Worm (Caenorhabditis elegans) whole organism, late embryonic: ENCODE measurements around the gene D1025.1.

Experiments used
- C08G9.2 ChIP-seq: sonication (generic microtip); optimal IDR thresholded peaks from 2 replicates; lab custom pipeline; 2016; ENCODE audit warnings: mild to moderate bottlenecking, missing genetic modification characterization, moderate library complexity, missing compliant biosample characterization
- C38D4.7 ChIP-seq: fragments of 200-800 bp; sonication (Bioruptor generic); optimal IDR thresholded peaks from 2 replicates; lab custom pipeline; 2018; ENCODE audit warnings: mild to moderate bottlenecking, missing genetic modification characterization, moderate library complexity, missing compliant biosample characterization
- F13H6.1 ChIP-seq: sonication (generic microtip); optimal IDR thresholded peaks from 2 replicates; lab custom pipeline; 2016; ENCODE audit warnings: missing genetic modification characterization, missing compliant biosample characterization
- K02D7.2 ChIP-seq: sonication (generic microtip); optimal IDR thresholded peaks from 2 replicates; lab custom pipeline; 2017; ENCODE audit warnings: mild to moderate bottlenecking, missing genetic modification characterization, missing compliant biosample characterization
- K09A11.1 ChIP-seq: sonication (generic microtip); optimal IDR thresholded peaks from 2 replicates; lab custom pipeline; 2017; ENCODE audit warnings: antibody characterized with exemption, mild to moderate bottlenecking, missing genetic modification characterization, missing compliant biosample characterization; ENCODE audit not compliant: insufficient read depth
- ahr-1 ChIP-seq: sonication (generic microtip); optimal IDR thresholded peaks from 2 replicates; lab custom pipeline; 2016; ENCODE audit warnings: missing genetic modification characterization, missing compliant biosample characterization
- ama-1 ChIP-seq: fragments of 150-350 bp; optimal IDR thresholded peaks from 2 replicates; lab custom pipeline; 2014
- ceh-14 ChIP-seq: sonication (generic microtip); optimal IDR thresholded peaks from 2 replicates; lab custom pipeline; 2016; ENCODE audit warnings: missing genotype, missing genetic modification characterization, missing compliant biosample characterization
- ceh-18 ChIP-seq: sonication (generic microtip); optimal IDR thresholded peaks from 2 replicates; lab custom pipeline; 2016; ENCODE audit warnings: missing genetic modification characterization, missing compliant biosample characterization
- ceh-2 ChIP-seq: sonication (generic microtip); optimal IDR thresholded peaks from 2 replicates; lab custom pipeline; 2016; ENCODE audit warnings: missing genotype, missing genetic modification characterization, missing compliant biosample characterization
- ceh-22 ChIP-seq: sonication (generic microtip); optimal IDR thresholded peaks from 2 replicates; lab custom pipeline; 2017; ENCODE audit warnings: missing biosample characterization, missing genetic modification characterization
- ceh-30 ChIP-seq: fragments of 150-350 bp; optimal IDR thresholded peaks from 2 replicates; lab custom pipeline; 2014; ENCODE audit warnings: missing biosample characterization, missing genetic modification characterization
- ceh-31 ChIP-seq: sonication (generic microtip); optimal IDR thresholded peaks from 2 replicates; lab custom pipeline; 2016; ENCODE audit warnings: missing genetic modification characterization, missing compliant biosample characterization
- ceh-34 ChIP-seq: sonication (generic microtip); optimal IDR thresholded peaks from 2 replicates; lab custom pipeline; 2016; ENCODE audit warnings: mild to moderate bottlenecking, missing genetic modification characterization, missing compliant biosample characterization
- ceh-45 ChIP-seq: fragments of 200-800 bp; sonication (Bioruptor generic); IDR thresholded peaks from 2 replicates; pipeline ENCODE4 v1.3.6; 2022; ENCODE audit warnings: missing genetic modification reagents, missing genetic modification characterization, missing compliant biosample characterization
- ceh-48 ChIP-seq: sonication (generic microtip); optimal IDR thresholded peaks from 2 replicates; lab custom pipeline; 2016; ENCODE audit warnings: missing genetic modification characterization, inconsistent platforms, missing compliant biosample characterization
- ceh-6 ChIP-seq: fragments of 200-800 bp; sonication (Bioruptor generic); optimal IDR thresholded peaks from 2 replicates; lab custom pipeline; 2018; ENCODE audit warnings: mild to moderate bottlenecking, missing genetic modification characterization, missing compliant biosample characterization
- ceh-9 ChIP-seq: sonication (generic microtip); optimal IDR thresholded peaks from 2 replicates; lab custom pipeline; 2016; ENCODE audit warnings: mild to moderate bottlenecking, missing genetic modification characterization, inconsistent platforms, missing compliant biosample characterization
- che-1 ChIP-seq: sonication (generic microtip); optimal IDR thresholded peaks from 2 replicates; lab custom pipeline; 2016; ENCODE audit warnings: mild to moderate bottlenecking, missing genetic modification characterization, missing compliant biosample characterization
- dmd-4 ChIP-seq: sonication (generic microtip); optimal IDR thresholded peaks from 2 replicates; lab custom pipeline; 2016; ENCODE audit warnings: borderline replicate concordance, missing genetic modification characterization, missing compliant biosample characterization
- elt-2 ChIP-seq: sonication (generic microtip); optimal IDR thresholded peaks from 2 replicates; lab custom pipeline; 2016; ENCODE audit warnings: missing genetic modification reagents, missing genetic modification characterization, missing compliant biosample characterization
- elt-4 ChIP-seq: sonication (generic microtip); optimal IDR thresholded peaks from 2 replicates; lab custom pipeline; 2016; ENCODE audit warnings: missing genetic modification characterization, missing compliant biosample characterization
- ets-4 ChIP-seq: sonication (generic microtip); optimal IDR thresholded peaks from 2 replicates; lab custom pipeline; 2016; ENCODE audit warnings: missing genetic modification characterization, missing compliant biosample characterization
- eyg-1 ChIP-seq: sonication (generic microtip); optimal IDR thresholded peaks from 2 replicates; lab custom pipeline; 2016; ENCODE audit warnings: missing genotype, missing genetic modification characterization, missing compliant biosample characterization
- fax-1 ChIP-seq: sonication (generic microtip); optimal IDR thresholded peaks from 2 replicates; lab custom pipeline; 2016; ENCODE audit warnings: missing genotype, missing genetic modification characterization, missing compliant biosample characterization
- fkh-6 ChIP-seq: sonication (generic microtip); optimal IDR thresholded peaks from 2 replicates; lab custom pipeline; 2016; ENCODE audit warnings: missing genetic modification characterization, missing compliant biosample characterization
- gmeb-2 ChIP-seq: sonication (generic microtip); optimal IDR thresholded peaks from 2 replicates; lab custom pipeline; 2016; ENCODE audit warnings: missing genetic modification characterization, inconsistent platforms, missing compliant biosample characterization
- hlh-15 ChIP-seq: sonication (generic microtip); optimal IDR thresholded peaks from 2 replicates; lab custom pipeline; 2016; ENCODE audit warnings: missing genetic modification characterization, missing compliant biosample characterization
- hlh-30 ChIP-seq: sonication (generic microtip); optimal IDR thresholded peaks from 2 replicates; lab custom pipeline; 2017; ENCODE audit warnings: antibody characterized with exemption, missing genetic modification characterization, missing compliant biosample characterization; ENCODE audit not compliant: insufficient read depth
- hlh-8 ChIP-seq: sonication (generic microtip); optimal IDR thresholded peaks from 2 replicates; lab custom pipeline; 2016; ENCODE audit warnings: missing genotype, missing genetic modification characterization, missing compliant biosample characterization
- lin-11 ChIP-seq: fragments of 200-800 bp; sonication (Bioruptor generic); optimal IDR thresholded peaks from 2 replicates; lab custom pipeline; 2018; ENCODE audit warnings: mild to moderate bottlenecking, missing genetic modification characterization, missing compliant biosample characterization
- madf-2 ChIP-seq: sonication (generic microtip); optimal IDR thresholded peaks from 2 replicates; lab custom pipeline; 2017; ENCODE audit warnings: missing genetic modification characterization, missing compliant biosample characterization
- mec-3 ChIP-seq: sonication (generic microtip); optimal IDR thresholded peaks from 2 replicates; lab custom pipeline; 2016; ENCODE audit warnings: borderline replicate concordance, missing genetic modification characterization, missing compliant biosample characterization
- nfya-1 ChIP-seq: sonication (generic microtip); optimal IDR thresholded peaks from 2 replicates; lab custom pipeline; 2017; ENCODE audit warnings: missing genetic modification characterization, mild to moderate bottlenecking, missing compliant biosample characterization, antibody characterized with exemption, moderate library complexity
- nhr-11 ChIP-seq: fragments of 150-350 bp; optimal IDR thresholded peaks from 2 replicates; lab custom pipeline; 2014; ENCODE audit warnings: missing biosample characterization, missing genetic modification characterization
- npax-4 ChIP-seq: sonication (generic microtip); optimal IDR thresholded peaks from 2 replicates; lab custom pipeline; 2016; ENCODE audit warnings: missing genetic modification characterization, missing compliant biosample characterization
- odd-2 ChIP-seq: sonication (generic microtip); optimal IDR thresholded peaks from 2 replicates; lab custom pipeline; 2017; ENCODE audit warnings: antibody characterized with exemption, mild to moderate bottlenecking, missing genetic modification characterization, missing compliant biosample characterization
- pag-3 ChIP-seq: sonication (generic microtip); optimal IDR thresholded peaks from 2 replicates; lab custom pipeline; 2016; ENCODE audit warnings: missing compliant biosample characterization, missing genetic modification characterization, borderline replicate concordance
- pat-9 ChIP-seq: fragments of 200-800 bp; sonication (Bioruptor generic); optimal IDR thresholded peaks from 2 replicates; lab custom pipeline; 2018; ENCODE audit warnings: mild to moderate bottlenecking, missing genetic modification characterization, moderate library complexity, missing compliant biosample characterization
- pax-1 ChIP-seq: fragments of 150-350 bp; optimal IDR thresholded peaks from 2 replicates; lab custom pipeline; 2014; ENCODE audit warnings: missing biosample characterization, missing genetic modification characterization
- pha-2 ChIP-seq: sonication (generic microtip); optimal IDR thresholded peaks from 2 replicates; lab custom pipeline; 2017; ENCODE audit warnings: mild to moderate bottlenecking, missing genetic modification characterization, missing compliant biosample characterization
- pha-4 ChIP-seq: fragments of 150-350 bp; optimal IDR thresholded peaks from 2 replicates; lab custom pipeline; 2018; ENCODE audit warnings: missing biosample characterization, missing genetic modification reagents, missing genetic modification characterization
- pqm-1 ChIP-seq: sonication (generic microtip); optimal IDR thresholded peaks from 2 replicates; lab custom pipeline; 2016; ENCODE audit warnings: missing genetic modification characterization, missing compliant biosample characterization
- pros-1 ChIP-seq: fragments of 150-350 bp; optimal IDR thresholded peaks from 2 replicates; lab custom pipeline; 2014; ENCODE audit warnings: missing biosample characterization, missing genetic modification reagents, missing genetic modification characterization
- ref-2 ChIP-seq: sonication (generic microtip); optimal IDR thresholded peaks from 2 replicates; lab custom pipeline; 2016; ENCODE audit warnings: missing genetic modification characterization, missing compliant biosample characterization
- rnt-1 ChIP-seq: sonication (generic microtip); optimal IDR thresholded peaks from 2 replicates; lab custom pipeline; 2016; ENCODE audit warnings: missing genetic modification characterization, missing compliant biosample characterization
- sdc-2 ChIP-seq: sonication (generic microtip); optimal IDR thresholded peaks from 2 replicates; lab custom pipeline; 2016; ENCODE audit warnings: missing genotype, missing genetic modification characterization, missing compliant biosample characterization
- sox-2 ChIP-seq: fragments of 200-800 bp; sonication (Bioruptor generic); IDR thresholded peaks from 2 replicates; pipeline ENCODE4 v1.3.6; 2022; ENCODE audit warnings: missing genetic modification reagents, missing genetic modification characterization, missing compliant biosample characterization
- sox-4 ChIP-seq: sonication (generic microtip); optimal IDR thresholded peaks from 2 replicates; lab custom pipeline; 2017; ENCODE audit warnings: mild to moderate bottlenecking, missing genetic modification characterization, inconsistent platforms, missing compliant biosample characterization
- tbx-2 ChIP-seq: sonication (generic microtip); optimal IDR thresholded peaks from 2 replicates; lab custom pipeline; 2016; ENCODE audit warnings: missing genetic modification characterization, missing compliant biosample characterization
- tbx-7 ChIP-seq: sonication (generic microtip); optimal IDR thresholded peaks from 2 replicates; lab custom pipeline; 2016; ENCODE audit warnings: missing genotype, missing genetic modification characterization, missing compliant biosample characterization
- unc-42 ChIP-seq: sonication (generic microtip); optimal IDR thresholded peaks from 2 replicates; lab custom pipeline; 2016; ENCODE audit warnings: missing genotype, missing genetic modification characterization, missing compliant biosample characterization
- unc-55 ChIP-seq: sonication (generic microtip); optimal IDR thresholded peaks from 2 replicates; lab custom pipeline; 2017; ENCODE audit warnings: missing biosample characterization, missing genetic modification reagents, missing genetic modification characterization
- ztf-16 ChIP-seq: sonication (generic microtip); optimal IDR thresholded peaks from 2 replicates; lab custom pipeline; 2017; ENCODE audit warnings: missing genetic modification characterization, missing compliant biosample characterization

Gene D1025.1

ce11 chrX:14560297-14560680 is 39.7 kb downstream of the D1025.1 start:
- TF ChIP-seq ref-2 (tag; lab: Kevin White, UChicago) (peak; percentile 86), che-1 (tag; lab: Kevin White, UChicago) (no peak), tbx-2 (tag; lab: Kevin White, UChicago) (peak; percentile 94), dmd-4 (tag; lab: Kevin White, UChicago) (peak; percentile 53), ceh-48 (tag; lab: Kevin White, UChicago) (no peak), C38D4.7 (GFP tag; lab: Kevin White, UChicago) (no peak), ahr-1 (no peak), gmeb-2 (tag; lab: Kevin White, UChicago) (no peak), pax-1 (peak; percentile 70), ceh-45 (GFP tag; lab: Robert Waterston, UW) (no peak), pha-2 (tag; lab: Kevin White, UChicago) (peak; percentile 62), hlh-8 (tag; lab: Kevin White, UChicago) (no peak), pqm-1 (tag; lab: Kevin White, UChicago) (peak; percentile 60), hlh-30 (peak; percentile 77), sdc-2 (tag; lab: Kevin White, UChicago) (peak; percentile 61), ceh-2 (tag; lab: Kevin White, UChicago) (peak; percentile 74), elt-4 (tag; lab: Kevin White, UChicago) (no peak), pag-3 (peak; percentile 63), lin-11 (no peak), eyg-1 (tag; lab: Kevin White, UChicago) (no peak), unc-55 (GFP tag; lab: Kevin White, UChicago) (peak; percentile 88), sox-4 (no peak), fax-1 (no peak), ceh-34 (peak; percentile 99), npax-4 (no peak), K09A11.1 (tag; lab: Kevin White, UChicago) (peak; percentile 53), ceh-31 (peak; percentile 87), K02D7.2 (no peak), pha-4 (tag; lab: Kevin White, UChicago) (no peak), ets-4 (peak; percentile 90), rnt-1 (tag; lab: Kevin White, UChicago) (peak; percentile 89), ceh-18 (tag; lab: Kevin White, UChicago) (peak; percentile 95), nhr-11 (no peak), ceh-9 (tag; lab: Kevin White, UChicago) (no peak), tbx-7 (tag; lab: Kevin White, UChicago) (no peak), ama-1 (lab: Kevin White, UChicago) (no peak), pros-1 (peak; percentile 75), mec-3 (tag; lab: Kevin White, UChicago) (no peak), C08G9.2 (tag; lab: Kevin White, UChicago) (no peak), fkh-6 (tag; lab: Kevin White, UChicago) (no peak), madf-2 (tag; lab: Kevin White, UChicago) (no peak), hlh-15 (tag; lab: Kevin White, UChicago) (no peak), odd-2 (no peak), unc-42 (tag; lab: Kevin White, UChicago) (peak; percentile 49), pat-9 (tag; lab: Kevin White, UChicago) (no peak), F13H6.1 (tag; lab: Kevin White, UChicago) (peak; percentile 95), ceh-22 (tag; lab: Kevin White, UChicago) (no peak), ceh-6 (GFP tag; lab: Kevin White, UChicago) (no peak), ztf-16 (tag; lab: Kevin White, UChicago) (peak; percentile 58), sox-2 (GFP tag; lab: Robert Waterston, UW) (no peak), elt-2 (peak; percentile 43), ceh-30 (tag; lab: Kevin White, UChicago) (peak; percentile 61), ceh-14 (tag; lab: Kevin White, UChicago) (peak; percentile 74), nfya-1 (peak; percentile 86)
